Worm (Caenorhabditis elegans) whole organism, L3 larva: ENCODE results near the gene T27D12.6.

Experiments
- ZK546.5 ChIP-seq: sonication (generic microtip); optimal IDR thresholded peaks from 2 replicates; lab custom pipeline; 2017; ENCODE audit warnings: missing biosample characterization, missing genetic modification characterization
- ceh-9 ChIP-seq: sonication (generic microtip); optimal IDR thresholded peaks from 2 replicates; lab custom pipeline; 2018; ENCODE audit warnings: missing biosample characterization, missing genetic modification characterization
- elt-1 ChIP-seq: fragments of 150-350 bp; optimal IDR thresholded peaks from 2 replicates; lab custom pipeline; 2014; ENCODE audit warnings: missing biosample characterization, missing genetic modification characterization
- fkh-10 ChIP-seq: sonication (generic microtip); optimal IDR thresholded peaks from 2 replicates; lab custom pipeline; 2017; ENCODE audit warnings: missing biosample characterization, missing genetic modification reagents, missing genetic modification characterization
- fos-1 ChIP-seq: fragments of 150-350 bp; optimal IDR thresholded peaks from 2 replicates; lab custom pipeline; 2014; ENCODE audit warnings: missing biosample characterization, missing genetic modification characterization
- nhr-11 ChIP-seq: fragments of 150-350 bp; optimal IDR thresholded peaks from 2 replicates; lab custom pipeline; 2014; ENCODE audit warnings: missing biosample characterization, missing genetic modification characterization
- nhr-237 ChIP-seq: fragments of 150-350 bp; optimal IDR thresholded peaks from 2 replicates; lab custom pipeline; 2014; ENCODE audit warnings: missing biosample characterization, missing genetic modification characterization

ce11 chrII:11842766-11843165 lies 7.5 kb downstream of the T27D12.6 start:
- TF ChIP-seq nhr-237, result no peak
- no peak for TF ChIP-seq fos-1 (tag; lab: Kevin White, UChicago)
- TF ChIP-seq ceh-9, result no peak
- no peak for TF ChIP-seq fkh-10 (GFP tag; lab: Kevin White, UChicago)
- TF ChIP-seq ZK546.5 (tag; lab: Kevin White, UChicago), result no peak
- no peak for TF ChIP-seq elt-1 (tag; lab: Kevin White, UChicago)
- no peak for TF ChIP-seq nhr-11
